Worm (Caenorhabditis elegans): ENCODE results near the gene Y57A10A.13.

- no peak for TF ChIP-seq nhr-76 (tag; optimal IDR thresholded peaks at IDR 0.05)
- no peak for TF ChIP-seq pqm-1 (tag; optimal IDR thresholded peaks at IDR 0.05)
- no peak for TF ChIP-seq nhr-11 (tag; optimal IDR thresholded peaks at IDR 0.05)
- TF ChIP-seq ceh-63 (GFP tag; optimal IDR thresholded peaks at IDR 0.05): no peak
- no peak for TF ChIP-seq mab-9 (GFP tag; IDR thresholded peaks at IDR 0.05)
- no peak for TF ChIP-seq egl-27 (tag; optimal IDR thresholded peaks at IDR 0.05)
Measured at ce11 chrII:12202921-12203320, 18.2 kb upstream of the Y57A10A.13 start, which contains the start of gene aqp-12.

Measured in whole organism, L1 larva.